Worm (Caenorhabditis elegans): ENCODE results near the gene age-1.

ce11 chrII:11476410-11476809 lies 50.4 kb downstream of the age-1 start, which contains the start of gene W02B12.16:
- TF ChIP-seq unc-86 (tag; optimal IDR thresholded peaks at IDR 0.05) = no peak
- no peak for TF ChIP-seq nfya-1 (tag; optimal IDR thresholded peaks at IDR 0.05)
- TF ChIP-seq ama-1 (optimal IDR thresholded peaks at IDR 0.05) = no peak
- no peak for TF ChIP-seq ceh-9 (tag; optimal IDR thresholded peaks at IDR 0.05)
- TF ChIP-seq fkh-10 (GFP tag; optimal IDR thresholded peaks at IDR 0.05) = no peak
- no peak for TF ChIP-seq gmeb-2 (tag; optimal IDR thresholded peaks at IDR 0.05)

Data from whole organism, late embryonic.